Fruit fly (Drosophila melanogaster): ENCODE measurements around the gene Cpr64Ac.

Gene Cpr64Ac

dm6 chr3L:4221226-4221770 is 8.6 kb upstream of the Cpr64Ac start (continued):
- no peak for TF ChIP-seq CG17385 (GFP tag; optimal IDR thresholded peaks at IDR 0.05)
- no peak for TF ChIP-seq Oli (tag; optimal IDR thresholded peaks at IDR 0.05)
- TF ChIP-seq Stat92E (GFP tag; optimal IDR thresholded peaks at IDR 0.05), result peak in 1 of 3 experiments; percentile 10
- TF ChIP-seq CG18599 (GFP tag; optimal IDR thresholded peaks at IDR 0.05), result peak; percentile 26
- no peak for TF ChIP-seq Ets97D (GFP tag; optimal IDR thresholded peaks at IDR 0.05)
- TF ChIP-seq CG13894 (tag; optimal IDR thresholded peaks at IDR 0.05), result peak; percentile 95
- no peak for TF ChIP-seq Rx (GFP tag; IDR thresholded peaks at IDR 0.05)
- TF ChIP-seq Fer1 (GFP tag; optimal IDR thresholded peaks at IDR 0.05), result peak; percentile 6
- peak; percentile 49; the same call in 1 of the 2 replicates for TF ChIP-seq rib (GFP tag; IDR thresholded peaks at IDR 0.05)
- peak; percentile 52 for TF ChIP-seq gsb-n (tag; optimal IDR thresholded peaks at IDR 0.05)
- peak; percentile 38; the same call in 1 of the 2 replicates for TF ChIP-seq Drgx (GFP tag; IDR thresholded peaks at IDR 0.05)
- peak; percentile 54 for TF ChIP-seq Adf1 (GFP tag; IDR thresholded peaks at IDR 0.05)
- TF ChIP-seq cad (GFP tag; optimal IDR thresholded peaks at IDR 0.05), result no peak
- TF ChIP-seq CG3163 (GFP tag; optimal IDR thresholded peaks at IDR 0.05), result no peak
- TF ChIP-seq CG9932 (GFP tag; IDR thresholded peaks at IDR 0.05), result peak; percentile 49; the same call in 1 of the 2 replicates
- no peak for TF ChIP-seq Optix (GFP tag; IDR thresholded peaks at IDR 0.05)
- no peak for TF ChIP-seq CG13296 (GFP tag; optimal IDR thresholded peaks at IDR 0.05)
- no peak for TF ChIP-seq insv (GFP tag; optimal IDR thresholded peaks at IDR 0.05)
- peak; percentile 34 for TF ChIP-seq NfI (GFP tag; optimal IDR thresholded peaks at IDR 0.05)
- peak in 1 of 2 experiments; percentile 44 for TF ChIP-seq Pdp1 (GFP tag; optimal IDR thresholded peaks at IDR 0.05)
- TF ChIP-seq cg (GFP tag; optimal IDR thresholded peaks at IDR 0.05), result peak; percentile 70
- TF ChIP-seq Deaf1 (tag; optimal IDR thresholded peaks at IDR 0.05), result peak; percentile 97
- peak; percentile 64 for TF ChIP-seq HmgZ (tag; optimal IDR thresholded peaks at IDR 0.05)
- peak; percentile 9 for TF ChIP-seq CG6813 (GFP tag; optimal IDR thresholded peaks at IDR 0.05)
- peak; percentile 10 for TF ChIP-seq nmo (GFP tag; optimal IDR thresholded peaks at IDR 0.05)
- peak; percentile 35 for TF ChIP-seq CG7987 (GFP tag; optimal IDR thresholded peaks at IDR 0.05)
- TF ChIP-seq CG14441 (GFP tag; IDR thresholded peaks at IDR 0.05), result peak; percentile 37; the same call in 1 of the 2 replicates
- TF ChIP-seq CG12769 (tag; optimal IDR thresholded peaks at IDR 0.05), result peak; percentile 95
- TF ChIP-seq CG14710 (tag; optimal IDR thresholded peaks at IDR 0.05), result no peak
- no peak for TF ChIP-seq Six4 (GFP tag; optimal IDR thresholded peaks at IDR 0.05)
- TF ChIP-seq kni (GFP tag; optimal IDR thresholded peaks at IDR 0.05), result peak; percentile 13
- TF ChIP-seq Med (GFP tag), result peak; percentile 30
- no peak for TF ChIP-seq Dfd (GFP tag; optimal IDR thresholded peaks at IDR 0.05)
- peak; percentile 97 for TF ChIP-seq CG10543 (GFP tag; optimal IDR thresholded peaks at IDR 0.05)
- no peak for TF ChIP-seq CG17802 (tag; optimal IDR thresholded peaks at IDR 0.05)
- no peak for TF ChIP-seq CG14050 (GFP tag; IDR thresholded peaks at IDR 0.05)
- no peak for TF ChIP-seq jumu (GFP tag; optimal IDR thresholded peaks at IDR 0.05)
- peak; percentile 99 for TF ChIP-seq crol (GFP tag; IDR thresholded peaks at IDR 0.05)
- 0 out of 3 replicates have a peak, but pooled peaks have one; percentile 41 for TF ChIP-seq so (GFP tag; IDR thresholded peaks at IDR 0.05)
- TF ChIP-seq corto (GFP tag; optimal IDR thresholded peaks at IDR 0.05), result no peak
- TF ChIP-seq pho (GFP tag; optimal IDR thresholded peaks at IDR 0.05), result no peak
- TF ChIP-seq CG34422 (GFP tag; IDR thresholded peaks at IDR 0.05), result no peak
- peak; percentile 37 for TF ChIP-seq CrebB (tag; optimal IDR thresholded peaks at IDR 0.05)
- TF ChIP-seq BtbVII (GFP tag; optimal IDR thresholded peaks at IDR 0.05), result peak; percentile 35
- TF ChIP-seq PHDP (tag; optimal IDR thresholded peaks at IDR 0.05), result peak; percentile 29
- peak; percentile 52 for TF ChIP-seq CG15514 (GFP tag; optimal IDR thresholded peaks at IDR 0.05)
- TF ChIP-seq CG34376 (GFP tag; optimal IDR thresholded peaks at IDR 0.05), result peak; percentile 78
- peak; percentile 34; the same call in 1 of the 2 replicates for TF ChIP-seq amos (GFP tag; IDR thresholded peaks at IDR 0.05; ENCODE audit: partially characterized antibody)
- peak; percentile 79 for TF ChIP-seq exex (tag; optimal IDR thresholded peaks at IDR 0.05)

All from whole organism, embryonic.